Worm (Caenorhabditis elegans): ENCODE measurements around the gene E02C12.8.

E02C12.8 gene

DNA sequence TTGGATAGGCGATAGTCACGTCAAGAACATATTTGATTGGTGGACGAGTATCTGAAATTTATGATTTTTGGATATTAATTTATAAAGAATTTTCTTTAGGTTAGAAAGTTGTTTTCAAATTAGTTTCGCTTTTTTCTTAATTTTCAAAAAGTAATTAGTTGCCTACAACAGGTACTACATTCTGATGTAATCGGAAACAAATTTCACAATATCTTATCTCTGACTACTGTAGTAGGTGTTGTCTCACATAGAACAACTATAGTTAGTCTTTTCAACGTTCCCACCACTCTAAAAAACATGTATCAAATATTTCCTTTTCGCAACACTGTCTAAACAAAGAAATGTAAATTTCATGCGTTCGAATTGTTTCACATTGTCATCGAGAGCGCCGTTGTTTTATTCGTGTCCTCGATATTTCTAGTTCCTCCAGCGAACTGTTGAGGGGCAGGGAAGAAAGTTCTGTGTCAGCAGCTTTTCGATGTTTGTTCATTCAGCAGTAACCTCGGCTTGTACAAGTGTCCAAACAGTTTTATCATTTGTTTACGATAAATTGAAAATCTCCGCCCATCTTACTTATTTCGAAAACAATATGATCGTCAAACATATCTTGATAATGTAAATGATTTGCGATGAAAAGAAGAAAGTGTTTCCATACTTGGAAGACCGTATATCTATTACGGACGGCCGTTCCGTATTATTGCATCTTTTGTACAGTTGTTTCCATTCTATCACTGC lies 44.0 kb downstream of the E02C12.8 start:
- no peak for TF ChIP-seq nhr-129 (tag; optimal IDR thresholded peaks at IDR 0.05)
- no peak for TF ChIP-seq ztf-4 (tag; optimal IDR thresholded peaks at IDR 0.05)
- TF ChIP-seq unc-62 (GFP tag; optimal IDR thresholded peaks at IDR 0.05): no peak
- TF ChIP-seq Y55F3AM.14 (GFP tag; optimal IDR thresholded peaks at IDR 0.05): no peak
- no peak for TF ChIP-seq lin-13 (GFP tag; optimal IDR thresholded peaks at IDR 0.05)
- TF ChIP-seq ztf-1 (GFP tag; conservative IDR thresholded peaks at IDR 0.05): no peak

DNA sequence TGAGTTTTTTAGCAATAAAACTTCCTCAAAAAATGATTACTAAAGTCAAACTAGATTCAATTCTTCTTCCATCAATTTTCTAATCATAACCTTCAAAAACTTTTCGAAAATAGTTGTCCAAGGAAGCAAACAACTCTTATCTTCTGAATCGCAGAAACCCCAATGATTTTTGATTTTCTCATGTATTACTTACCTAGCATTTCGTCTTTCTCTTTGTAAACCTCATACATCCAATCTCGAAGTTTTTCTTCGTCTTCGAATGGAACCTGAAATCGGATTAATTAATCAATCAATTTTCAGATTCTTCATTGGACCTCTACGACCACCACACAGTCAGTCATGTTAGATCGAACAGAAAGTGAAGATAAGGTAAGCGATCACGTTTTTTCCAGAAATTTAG lies 44.7 kb downstream of the E02C12.8 start, which contains the start of gene K07B1.4:
Gene K07B1.4 (plus strand): TSS at position 301 of the 400 bp plus-strand sequence.
- TF ChIP-seq ceh-16 (tag; optimal IDR thresholded peaks at IDR 0.05) (no peak), nhr-12 (tag; optimal IDR thresholded peaks at IDR 0.05) (no peak), unc-62 (GFP tag; optimal IDR thresholded peaks at IDR 0.05) (no peak), nhr-237 (tag; optimal IDR thresholded peaks at IDR 0.05) (no peak), egl-27 (tag; optimal IDR thresholded peaks at IDR 0.05) (no peak), lin-13 (GFP tag; optimal IDR thresholded peaks at IDR 0.05) (no peak), nhr-25 (tag; optimal IDR thresholded peaks at IDR 0.05) (no peak), nhr-11 (tag; optimal IDR thresholded peaks at IDR 0.05) (no peak), sma-3 (GFP tag; optimal IDR thresholded peaks at IDR 0.05) (no peak), snpc-4 (tag; optimal IDR thresholded peaks at IDR 0.05) (no peak), nhr-6 (tag; optimal IDR thresholded peaks at IDR 0.05) (no peak), unc-55 (GFP tag; optimal IDR thresholded peaks at IDR 0.05) (no peak)

DNA sequence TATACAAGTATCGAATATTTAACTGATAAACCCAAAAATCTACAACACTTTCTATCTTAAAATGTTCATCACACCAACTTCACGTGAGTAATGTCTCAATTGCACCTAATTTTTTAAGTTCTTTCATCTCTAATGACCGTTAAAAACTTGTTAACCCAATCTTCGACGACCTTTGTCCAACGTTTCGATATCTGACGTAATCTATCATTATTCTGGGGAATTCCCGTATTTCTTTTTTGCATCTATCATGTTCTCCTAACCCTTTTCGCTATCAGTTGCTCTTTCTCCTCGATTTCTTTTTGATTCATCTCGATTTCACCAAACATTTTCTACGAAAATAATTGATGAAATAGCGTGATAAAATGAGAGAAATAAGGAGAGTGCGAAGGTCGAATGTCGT lies 45.7 kb downstream of the E02C12.8 start:
- peak; percentile 48 for TF ChIP-seq blmp-1 (tag; optimal IDR thresholded peaks at IDR 0.05; ENCODE audit: insufficient read depth)
- TF ChIP-seq gmeb-1 (tag; optimal IDR thresholded peaks at IDR 0.05): peak; percentile 19
- no peak for TF ChIP-seq ZK546.5 (tag; optimal IDR thresholded peaks at IDR 0.05)
- TF ChIP-seq sma-3 (GFP tag; optimal IDR thresholded peaks at IDR 0.05): peak; percentile 8
- TF ChIP-seq nhr-21 (tag; optimal IDR thresholded peaks at IDR 0.05): peak; percentile 63
- TF ChIP-seq F13H6.1 (tag; optimal IDR thresholded peaks at IDR 0.05): no peak
- TF ChIP-seq sma-9 (GFP tag; optimal IDR thresholded peaks at IDR 0.05): peak; percentile 68
- TF ChIP-seq sma-9 (tag; optimal IDR thresholded peaks at IDR 0.05): no peak
- no peak for TF ChIP-seq aly-2 (tag; optimal IDR thresholded peaks at IDR 0.05)
- TF ChIP-seq C34F6.9 (tag; optimal IDR thresholded peaks at IDR 0.05): no peak
- TF ChIP-seq fos-1 (tag; optimal IDR thresholded peaks at IDR 0.05): peak; percentile 59
- TF ChIP-seq ztf-4 (tag; optimal IDR thresholded peaks at IDR 0.05): no peak
- TF ChIP-seq nhr-237 (tag; optimal IDR thresholded peaks at IDR 0.05): no peak
- peak; percentile 45 for TF ChIP-seq egl-27 (tag; optimal IDR thresholded peaks at IDR 0.05)
- no peak for TF ChIP-seq elt-1 (tag; optimal IDR thresholded peaks at IDR 0.05)
- TF ChIP-seq lsy-2 (tag; optimal IDR thresholded peaks at IDR 0.05): peak in 1 of 2 experiments; percentile 27
- peak; percentile 54 for TF ChIP-seq nhr-25 (tag; optimal IDR thresholded peaks at IDR 0.05)

DNA sequence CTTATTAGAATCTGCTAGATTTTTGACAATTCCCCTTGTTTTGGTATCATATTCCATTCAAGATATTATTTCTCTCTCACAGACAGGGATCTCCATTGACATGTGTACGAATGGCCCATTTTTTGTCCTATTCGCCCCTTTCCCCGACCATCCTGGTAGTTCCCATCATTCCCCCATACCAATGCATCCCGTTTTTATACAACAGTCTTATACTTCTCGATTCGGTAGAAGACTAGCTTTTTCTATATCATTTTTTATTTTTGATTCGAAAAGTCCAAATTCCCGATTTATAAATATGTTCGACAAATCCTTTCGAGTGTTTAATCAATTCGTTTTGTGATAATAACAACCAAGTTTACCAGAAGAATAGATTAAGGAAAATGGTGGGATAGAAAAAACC lies 46.5 kb downstream of the E02C12.8 start:
- TF ChIP-seq zag-1 (tag; optimal IDR thresholded peaks at IDR 0.05) (no peak), ama-1 (optimal IDR thresholded peaks at IDR 0.05) (peak; percentile 45)

DNA sequence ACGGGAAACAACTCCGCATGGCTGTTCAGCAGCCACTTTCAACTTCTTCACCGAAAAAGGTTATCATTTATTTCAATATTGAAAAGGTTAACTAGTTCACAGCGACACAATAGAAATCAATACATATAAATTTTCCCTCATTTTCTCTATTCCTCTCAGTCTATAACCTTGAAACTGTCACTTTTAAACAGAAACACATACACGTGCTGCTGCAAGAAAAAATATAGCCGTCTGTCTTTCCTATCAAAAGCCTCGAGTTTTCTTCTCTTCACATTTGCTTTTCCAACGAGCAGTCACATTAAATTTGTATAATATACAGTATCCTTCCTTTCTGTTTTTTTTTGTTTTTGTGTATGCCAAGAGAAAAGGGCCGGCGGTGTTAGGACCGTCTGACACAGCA lies 49.2 kb downstream of the E02C12.8 start:
- peak; percentile 58 for TF ChIP-seq nhr-25 (tag; optimal IDR thresholded peaks at IDR 0.05)
- no peak for TF ChIP-seq nhr-12 (tag; optimal IDR thresholded peaks at IDR 0.05)
- peak; percentile 1 for TF ChIP-seq C34F6.9 (tag; optimal IDR thresholded peaks at IDR 0.05)
- TF ChIP-seq blmp-1 (tag; optimal IDR thresholded peaks at IDR 0.05; ENCODE audit: insufficient read depth): peak; percentile 76
- no peak for TF ChIP-seq nhr-21 (tag; optimal IDR thresholded peaks at IDR 0.05)
- TF ChIP-seq zag-1 (tag; optimal IDR thresholded peaks at IDR 0.05): no peak
- no peak for TF ChIP-seq ztf-4 (tag; optimal IDR thresholded peaks at IDR 0.05)
- TF ChIP-seq sma-3 (GFP tag; optimal IDR thresholded peaks at IDR 0.05): no peak
- TF ChIP-seq lin-13 (GFP tag; optimal IDR thresholded peaks at IDR 0.05): no peak
- no peak for TF ChIP-seq nhr-129 (tag; optimal IDR thresholded peaks at IDR 0.05)
- no peak for TF ChIP-seq nhr-77 (tag; optimal IDR thresholded peaks at IDR 0.05)

DNA sequence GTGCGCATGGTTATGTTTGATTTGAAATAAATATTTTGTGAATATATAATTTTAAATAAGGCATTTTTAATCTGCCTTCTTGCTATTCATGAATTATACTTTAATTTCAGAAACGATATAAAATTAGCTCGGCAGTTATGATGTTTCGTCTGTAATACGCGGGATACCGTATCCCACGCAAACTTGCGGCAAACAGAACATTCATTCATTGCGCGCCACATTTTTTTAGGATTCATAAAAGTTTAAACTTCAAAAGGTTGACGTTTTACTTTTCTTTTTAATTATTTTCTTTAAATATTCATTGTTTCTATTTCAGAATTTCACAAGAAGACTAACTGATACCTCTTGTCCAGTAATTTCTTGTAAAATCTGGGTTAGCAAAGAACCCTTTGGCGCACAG lies 50.5 kb downstream of the E02C12.8 start, which contains the start of gene tag-153:
Gene tag-153 (plus strand): TSS at position 200 of the 400 bp plus-strand sequence.
- TF ChIP-seq ceh-82 (tag; optimal IDR thresholded peaks at IDR 0.05): no peak
- no peak for TF ChIP-seq fos-1 (tag; optimal IDR thresholded peaks at IDR 0.05)
- no peak for TF ChIP-seq sma-9 (GFP tag; optimal IDR thresholded peaks at IDR 0.05)
- no peak for TF ChIP-seq sma-9 (tag; optimal IDR thresholded peaks at IDR 0.05)
- TF ChIP-seq blmp-1 (tag; optimal IDR thresholded peaks at IDR 0.05; ENCODE audit: insufficient read depth): no peak
- TF ChIP-seq ztf-11 (tag; optimal IDR thresholded peaks at IDR 0.05): no peak
- no peak for TF ChIP-seq F13H6.1 (tag; optimal IDR thresholded peaks at IDR 0.05)
- TF ChIP-seq Y55F3AM.14 (GFP tag; optimal IDR thresholded peaks at IDR 0.05): no peak
- no peak for TF ChIP-seq gmeb-1 (tag; optimal IDR thresholded peaks at IDR 0.05)
- TF ChIP-seq nhr-23 (tag; optimal IDR thresholded peaks at IDR 0.05): no peak
- no peak for TF ChIP-seq nhr-77 (tag; optimal IDR thresholded peaks at IDR 0.05)
- TF ChIP-seq nhr-11 (tag; optimal IDR thresholded peaks at IDR 0.05): no peak

All from whole organism, L2 larva.